Worm (Caenorhabditis elegans): ENCODE results near the gene daf-18.

The daf-18 gene

DNA sequence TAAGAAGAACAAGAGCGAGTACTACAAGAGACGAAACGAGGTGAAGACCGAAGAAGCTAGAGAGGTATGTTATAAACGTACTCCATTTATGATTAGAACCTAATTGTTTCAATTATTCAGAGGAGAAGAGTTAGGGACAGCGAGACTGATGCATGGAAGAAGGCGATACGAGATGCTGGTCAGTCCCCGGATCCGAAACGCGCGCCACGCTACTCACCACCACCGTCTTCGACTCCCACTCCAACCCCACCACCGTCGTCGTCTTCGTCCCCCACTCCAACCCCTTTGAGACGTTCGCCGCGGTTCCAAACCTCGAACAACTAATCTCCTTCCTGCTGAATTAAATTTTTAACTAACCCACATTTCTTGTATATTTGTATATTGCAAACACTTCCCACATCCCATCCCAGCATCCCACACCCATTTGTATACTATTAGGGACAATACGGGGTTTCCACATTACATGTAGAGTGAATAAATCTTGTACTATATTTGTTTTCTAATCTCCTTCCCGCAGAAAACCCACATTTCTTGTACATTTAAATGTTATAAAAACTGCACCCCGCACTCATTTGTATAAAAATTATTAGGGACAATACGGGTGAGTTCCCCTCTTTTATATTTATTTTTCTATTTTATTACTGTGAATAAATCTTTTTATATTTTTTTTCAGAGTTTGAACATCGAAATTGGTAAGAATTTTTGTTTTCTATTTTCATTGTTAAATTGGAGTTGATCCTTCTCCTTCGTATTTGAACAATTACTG is 37.5 kb downstream of the daf-18 start:
- TF ChIP-seq ZK546.5 (tag; optimal IDR thresholded peaks at IDR 0.05) (no peak), lsy-12 (tag; optimal IDR thresholded peaks at IDR 0.05) (no peak), nhr-28 (tag; optimal IDR thresholded peaks at IDR 0.05) (no peak)

DNA sequence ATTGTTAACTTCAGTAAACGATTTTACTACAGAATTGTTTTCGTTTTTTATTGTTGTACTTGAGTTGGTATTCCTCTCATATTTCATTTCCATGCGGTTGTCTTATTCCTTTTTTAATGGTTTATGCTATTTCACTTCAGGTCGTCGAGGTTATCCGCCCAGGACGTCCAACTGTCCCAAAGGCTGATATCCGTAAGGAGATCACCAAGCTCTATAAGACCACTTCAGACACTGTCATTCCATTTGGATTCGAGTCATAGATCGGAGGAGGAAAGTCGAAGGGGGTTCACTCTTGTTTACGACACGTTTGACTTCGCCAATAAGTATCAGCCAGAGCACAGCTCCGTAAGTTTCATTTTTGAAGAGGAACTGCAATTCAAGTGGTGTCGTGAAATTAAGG is 38.4 kb downstream of the daf-18 start, which contains the start of gene T07A9.14:
T07A9.14 (plus strand) TSS at position 124 of the 400 bp plus-strand sequence.
- TF ChIP-seq ama-1 (optimal IDR thresholded peaks at IDR 0.05) (no peak), nhr-12 (tag; optimal IDR thresholded peaks at IDR 0.05) (no peak), zag-1 (tag; optimal IDR thresholded peaks at IDR 0.05) (no peak), ztf-11 (tag; optimal IDR thresholded peaks at IDR 0.05) (no peak), ceh-28 (tag; optimal IDR thresholded peaks at IDR 0.05) (no peak), nhr-28 (tag; optimal IDR thresholded peaks at IDR 0.05) (no peak), ztf-4 (tag; optimal IDR thresholded peaks at IDR 0.05) (no peak), ceh-9 (tag; optimal IDR thresholded peaks at IDR 0.05) (no peak), snpc-4 (tag; optimal IDR thresholded peaks at IDR 0.05) (no peak), pha-4 (tag; optimal IDR thresholded peaks at IDR 0.05) (no peak), mml-1 (tag; optimal IDR thresholded peaks at IDR 0.05) (no peak), unc-62 (GFP tag; optimal IDR thresholded peaks at IDR 0.05) (no peak), lin-15B (tag; optimal IDR thresholded peaks at IDR 0.05) (no peak)

DNA sequence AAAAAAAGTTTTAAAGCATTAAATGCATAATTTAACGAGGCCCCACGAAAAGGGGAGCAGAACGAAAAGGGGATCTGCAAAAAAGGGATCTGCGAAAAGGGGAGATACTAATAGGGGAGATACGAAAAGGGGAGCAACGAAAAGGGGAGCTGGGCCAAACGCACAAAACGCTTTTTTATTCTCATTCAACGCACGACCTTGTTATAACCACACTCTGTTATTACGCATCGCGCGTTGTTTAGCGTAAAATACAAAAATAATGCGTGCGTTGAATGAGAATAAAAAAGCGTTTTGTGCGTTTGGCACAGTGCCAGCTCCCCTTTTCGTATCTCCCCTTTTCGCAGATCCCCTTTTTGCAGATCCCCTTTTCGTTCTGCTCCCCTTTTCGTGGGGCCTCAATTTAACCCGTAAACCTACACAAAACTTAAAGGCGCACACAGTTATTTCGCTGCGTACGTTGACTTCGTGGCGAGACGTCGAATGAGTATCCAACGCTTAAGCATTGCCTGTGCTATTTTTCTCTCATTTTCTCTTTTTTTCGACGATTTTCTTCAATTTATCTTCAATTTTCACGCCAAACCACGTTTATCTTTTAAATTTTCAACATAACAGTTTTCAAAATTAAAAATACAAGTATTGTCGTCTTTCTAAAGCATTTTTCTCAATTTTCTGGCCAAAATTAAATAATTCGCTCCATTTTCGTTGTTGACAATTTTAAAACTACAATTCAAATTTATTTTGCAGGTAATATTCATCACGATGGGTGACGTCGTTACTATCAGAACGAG is 39.6 kb downstream of the daf-18 start, which contains the start of gene rps-24:
rps-24 (plus strand) TSS at position 738 of the 788 bp plus-strand sequence.
- TF ChIP-seq jun-1 (tag; optimal IDR thresholded peaks at IDR 0.05) = peak; percentile 78
- peak; percentile 29 for TF ChIP-seq pqm-1 (tag; optimal IDR thresholded peaks at IDR 0.05)
- TF ChIP-seq pha-4 (tag; optimal IDR thresholded peaks at IDR 0.05) = peak; percentile 94
- peak; percentile 90 for TF ChIP-seq nfya-1 (tag; optimal IDR thresholded peaks at IDR 0.05; ENCODE audit: insufficient read depth)
- peak; percentile 68 for TF ChIP-seq elt-2 (tag; optimal IDR thresholded peaks at IDR 0.05)
- TF ChIP-seq elt-3 (tag; optimal IDR thresholded peaks at IDR 0.05) = peak in 1 of 3 experiments; percentile 2
- peak; percentile 32 for TF ChIP-seq egl-27 (tag; optimal IDR thresholded peaks at IDR 0.05)
- peak; percentile 93 for TF ChIP-seq lin-39 (tag; optimal IDR thresholded peaks at IDR 0.05)
- TF ChIP-seq egl-5 (tag; optimal IDR thresholded peaks at IDR 0.05) = peak; percentile 76
- peak; percentile 94 for TF ChIP-seq nhr-23 (tag; optimal IDR thresholded peaks at IDR 0.05)
- TF ChIP-seq nhr-11 (tag; optimal IDR thresholded peaks at IDR 0.05) = peak; percentile 33
- peak; percentile 90 for TF ChIP-seq lin-15B (tag; optimal IDR thresholded peaks at IDR 0.05)
- peak; percentile 98 for TF ChIP-seq R02D3.7 (tag; optimal IDR thresholded peaks at IDR 0.05)
- TF ChIP-seq skn-1 (tag; optimal IDR thresholded peaks at IDR 0.05) = peak; percentile 66
- peak; percentile 63 for TF ChIP-seq ceh-28 (tag; optimal IDR thresholded peaks at IDR 0.05)
- peak; percentile 71 for TF ChIP-seq snpc-4 (tag; optimal IDR thresholded peaks at IDR 0.05)
- TF ChIP-seq hmg-11 (tag; optimal IDR thresholded peaks at IDR 0.05) = peak; percentile 78
- TF ChIP-seq ceh-16 (tag; optimal IDR thresholded peaks at IDR 0.05) = peak; percentile 41
- TF ChIP-seq nhr-25 (tag; optimal IDR thresholded peaks at IDR 0.05) = peak; percentile 95
- TF ChIP-seq lsy-12 (tag; optimal IDR thresholded peaks at IDR 0.05) = peak; percentile 89
- TF ChIP-seq nhr-43 (tag; optimal IDR thresholded peaks at IDR 0.05; ENCODE audit: poor library complexity, severe bottlenecking) = peak; percentile 82
- TF ChIP-seq tbx-2 (tag; optimal IDR thresholded peaks at IDR 0.05) = peak; percentile 70
- TF ChIP-seq ceh-82 (tag; optimal IDR thresholded peaks at IDR 0.05) = peak; percentile 57
- peak; percentile 9 for TF ChIP-seq elt-1 (tag; optimal IDR thresholded peaks at IDR 0.05)
- TF ChIP-seq nhr-77 (tag; optimal IDR thresholded peaks at IDR 0.05) = peak; percentile 58
- TF ChIP-seq fkh-10 (GFP tag; optimal IDR thresholded peaks at IDR 0.05) = peak; percentile 61
